Worm (Caenorhabditis elegans) whole organism, late embryonic: ENCODE results near the gene bbln-1.
A peak's percentile ranks its signal among the peaks of the same experiment; 100 is the strongest.

Experiments used
- C38D4.7 ChIP-seq: fragments of 200-800 bp; sonication (Bioruptor generic); optimal IDR thresholded peaks from 2 replicates; lab custom pipeline; 2018; ENCODE audit warnings: mild to moderate bottlenecking, missing genetic modification characterization, moderate library complexity, missing compliant biosample characterization
- F13H6.1 ChIP-seq: sonication (generic microtip); optimal IDR thresholded peaks from 2 replicates; lab custom pipeline; 2016; ENCODE audit warnings: missing genetic modification characterization, missing compliant biosample characterization
- K02D7.2 ChIP-seq: sonication (generic microtip); optimal IDR thresholded peaks from 2 replicates; lab custom pipeline; 2017; ENCODE audit warnings: mild to moderate bottlenecking, missing genetic modification characterization, missing compliant biosample characterization
- K09A11.1 ChIP-seq: sonication (generic microtip); optimal IDR thresholded peaks from 2 replicates; lab custom pipeline; 2017; ENCODE audit warnings: antibody characterized with exemption, mild to moderate bottlenecking, missing genetic modification characterization, missing compliant biosample characterization; ENCODE audit not compliant: insufficient read depth
- T23F11.4 ChIP-seq: fragments of 200-800 bp; sonication (Bioruptor generic); optimal IDR thresholded peaks from 2 replicates; lab custom pipeline; 2018; ENCODE audit warnings: mild to moderate bottlenecking, missing genetic modification characterization, missing compliant biosample characterization
- ahr-1 ChIP-seq: sonication (generic microtip); optimal IDR thresholded peaks from 2 replicates; lab custom pipeline; 2016; ENCODE audit warnings: missing genetic modification characterization, missing compliant biosample characterization
- ama-1 ChIP-seq: fragments of 150-350 bp; optimal IDR thresholded peaks from 2 replicates; lab custom pipeline; 2014
- ceh-18 ChIP-seq: sonication (generic microtip); optimal IDR thresholded peaks from 2 replicates; lab custom pipeline; 2016; ENCODE audit warnings: missing genetic modification characterization, missing compliant biosample characterization
- ceh-19 ChIP-seq: fragments of 200-800 bp; sonication (Bioruptor generic); optimal IDR thresholded peaks from 2 replicates; lab custom pipeline; 2018; ENCODE audit warnings: mild to moderate bottlenecking, missing genetic modification characterization, missing compliant biosample characterization
- ceh-2 ChIP-seq: sonication (generic microtip); optimal IDR thresholded peaks from 2 replicates; lab custom pipeline; 2016; ENCODE audit warnings: missing genotype, missing genetic modification characterization, missing compliant biosample characterization
- ceh-22 ChIP-seq: sonication (generic microtip); optimal IDR thresholded peaks from 2 replicates; lab custom pipeline; 2017; ENCODE audit warnings: missing biosample characterization, missing genetic modification characterization
- ceh-30 ChIP-seq: fragments of 150-350 bp; optimal IDR thresholded peaks from 2 replicates; lab custom pipeline; 2014; ENCODE audit warnings: missing biosample characterization, missing genetic modification characterization
- ceh-31 ChIP-seq: sonication (generic microtip); optimal IDR thresholded peaks from 2 replicates; lab custom pipeline; 2016; ENCODE audit warnings: missing genetic modification characterization, missing compliant biosample characterization
- ceh-34 ChIP-seq: sonication (generic microtip); optimal IDR thresholded peaks from 2 replicates; lab custom pipeline; 2016; ENCODE audit warnings: mild to moderate bottlenecking, missing genetic modification characterization, missing compliant biosample characterization
- ceh-45 ChIP-seq: fragments of 200-800 bp; sonication (Bioruptor generic); IDR thresholded peaks from 2 replicates; pipeline ENCODE4 v1.3.6; 2022; ENCODE audit warnings: missing genetic modification reagents, missing genetic modification characterization, missing compliant biosample characterization
- ceh-48 ChIP-seq: sonication (generic microtip); optimal IDR thresholded peaks from 2 replicates; lab custom pipeline; 2016; ENCODE audit warnings: missing genetic modification characterization, inconsistent platforms, missing compliant biosample characterization
- ceh-9 ChIP-seq: sonication (generic microtip); optimal IDR thresholded peaks from 2 replicates; lab custom pipeline; 2016; ENCODE audit warnings: mild to moderate bottlenecking, missing genetic modification characterization, inconsistent platforms, missing compliant biosample characterization
- dmd-4 ChIP-seq: sonication (generic microtip); optimal IDR thresholded peaks from 2 replicates; lab custom pipeline; 2016; ENCODE audit warnings: borderline replicate concordance, missing genetic modification characterization, missing compliant biosample characterization
- elt-2 ChIP-seq: sonication (generic microtip); optimal IDR thresholded peaks from 2 replicates; lab custom pipeline; 2016; ENCODE audit warnings: missing genetic modification reagents, missing genetic modification characterization, missing compliant biosample characterization
- eyg-1 ChIP-seq: sonication (generic microtip); optimal IDR thresholded peaks from 2 replicates; lab custom pipeline; 2016; ENCODE audit warnings: missing genotype, missing genetic modification characterization, missing compliant biosample characterization
- fkh-10 ChIP-seq: fragments of 150-350 bp; optimal IDR thresholded peaks from 2 replicates; lab custom pipeline; 2014; ENCODE audit warnings: missing biosample characterization, missing genetic modification reagents, missing genetic modification characterization
- fkh-6 ChIP-seq: sonication (generic microtip); optimal IDR thresholded peaks from 2 replicates; lab custom pipeline; 2016; ENCODE audit warnings: missing genetic modification characterization, missing compliant biosample characterization
- hlh-13 ChIP-seq: fragments of 200-800 bp; sonication (Bioruptor generic); optimal IDR thresholded peaks from 2 replicates; lab custom pipeline; 2018; ENCODE audit warnings: mild to moderate bottlenecking, missing genetic modification characterization, missing compliant biosample characterization
- hlh-15 ChIP-seq: sonication (generic microtip); optimal IDR thresholded peaks from 2 replicates; lab custom pipeline; 2016; ENCODE audit warnings: missing genetic modification characterization, missing compliant biosample characterization
- hlh-30 ChIP-seq: sonication (generic microtip); optimal IDR thresholded peaks from 2 replicates; lab custom pipeline; 2017; ENCODE audit warnings: antibody characterized with exemption, missing genetic modification characterization, missing compliant biosample characterization; ENCODE audit not compliant: insufficient read depth
- hlh-6 ChIP-seq: sonication (generic microtip); optimal IDR thresholded peaks from 2 replicates; lab custom pipeline; 2016; ENCODE audit warnings: missing genotype, missing genetic modification characterization, missing compliant biosample characterization
- madf-2 ChIP-seq: sonication (generic microtip); optimal IDR thresholded peaks from 2 replicates; lab custom pipeline; 2017; ENCODE audit warnings: missing genetic modification characterization, missing compliant biosample characterization
- mec-3 ChIP-seq: sonication (generic microtip); optimal IDR thresholded peaks from 2 replicates; lab custom pipeline; 2016; ENCODE audit warnings: borderline replicate concordance, missing genetic modification characterization, missing compliant biosample characterization
- nfya-1 ChIP-seq: sonication (generic microtip); optimal IDR thresholded peaks from 2 replicates; lab custom pipeline; 2017; ENCODE audit warnings: missing genetic modification characterization, mild to moderate bottlenecking, missing compliant biosample characterization, antibody characterized with exemption, moderate library complexity
- nhr-11 ChIP-seq: fragments of 150-350 bp; optimal IDR thresholded peaks from 2 replicates; lab custom pipeline; 2014; ENCODE audit warnings: missing biosample characterization, missing genetic modification characterization
- npax-4 ChIP-seq: sonication (generic microtip); optimal IDR thresholded peaks from 2 replicates; lab custom pipeline; 2016; ENCODE audit warnings: missing genetic modification characterization, missing compliant biosample characterization
- pat-9 ChIP-seq: fragments of 200-800 bp; sonication (Bioruptor generic); optimal IDR thresholded peaks from 2 replicates; lab custom pipeline; 2018; ENCODE audit warnings: mild to moderate bottlenecking, missing genetic modification characterization, moderate library complexity, missing compliant biosample characterization
- pax-1 ChIP-seq: fragments of 150-350 bp; optimal IDR thresholded peaks from 2 replicates; lab custom pipeline; 2014; ENCODE audit warnings: missing biosample characterization, missing genetic modification characterization
- ref-2 ChIP-seq: sonication (generic microtip); optimal IDR thresholded peaks from 2 replicates; lab custom pipeline; 2016; ENCODE audit warnings: missing genetic modification characterization, missing compliant biosample characterization
- sdc-2 ChIP-seq: sonication (generic microtip); optimal IDR thresholded peaks from 2 replicates; lab custom pipeline; 2016; ENCODE audit warnings: missing genotype, missing genetic modification characterization, missing compliant biosample characterization
- sox-2 ChIP-seq: fragments of 200-800 bp; sonication (Bioruptor generic); IDR thresholded peaks from 2 replicates; pipeline ENCODE4 v1.3.6; 2022; ENCODE audit warnings: missing genetic modification reagents, missing genetic modification characterization, missing compliant biosample characterization
- tbx-2 ChIP-seq: sonication (generic microtip); optimal IDR thresholded peaks from 2 replicates; lab custom pipeline; 2016; ENCODE audit warnings: missing genetic modification characterization, missing compliant biosample characterization
- ztf-16 ChIP-seq: sonication (generic microtip); optimal IDR thresholded peaks from 2 replicates; lab custom pipeline; 2017; ENCODE audit warnings: missing genetic modification characterization, missing compliant biosample characterization

The bbln-1 gene

DNA sequence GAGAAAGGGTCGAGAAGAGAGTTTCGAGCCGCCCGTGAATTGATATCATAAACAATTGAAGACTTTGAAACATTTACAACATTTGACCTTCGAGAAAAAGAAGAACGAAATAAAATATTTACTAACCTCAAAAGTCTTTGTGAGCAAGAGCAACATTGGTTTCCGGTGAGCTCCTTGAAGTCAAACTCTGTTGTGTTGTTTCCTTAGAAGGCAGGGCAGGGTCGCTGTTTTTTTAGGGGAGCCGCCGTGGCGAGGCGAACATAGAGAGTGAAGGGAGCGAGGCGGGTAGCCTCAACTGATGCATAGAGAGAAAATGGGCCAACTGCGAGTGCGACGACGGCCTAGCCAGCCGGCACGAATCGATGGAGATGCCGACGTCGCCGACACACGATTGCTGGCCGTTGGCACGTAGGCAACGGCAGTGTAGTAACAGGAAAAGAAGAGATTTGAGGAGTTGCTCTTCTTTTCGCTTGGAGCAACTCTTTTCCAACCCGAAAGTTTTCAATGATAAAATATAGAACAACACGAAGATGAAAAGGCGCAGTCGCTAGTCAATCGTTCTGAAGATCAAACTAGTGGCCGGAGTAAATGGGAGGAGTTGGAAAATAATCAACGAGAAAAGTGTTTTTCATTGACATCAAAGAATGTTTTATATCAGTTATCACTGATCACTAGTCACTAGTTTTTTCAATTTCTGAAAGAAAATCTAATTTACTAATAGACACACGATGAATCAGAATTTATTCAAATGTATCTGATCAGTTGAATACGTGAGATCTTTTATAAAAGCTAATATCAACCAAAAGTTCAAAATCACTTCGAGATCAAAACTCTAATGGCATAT is 36.0 kb downstream of the bbln-1 start, which contains the start of gene mai-1:
Gene mai-1, minus strand, starts transcription at position 557 of the 844 bp plus-strand sequence.
- no peak for TF ChIP-seq madf-2 (tag; lab: Kevin White, UChicago)
- peak; percentile 67 for TF ChIP-seq tbx-2 (tag; lab: Kevin White, UChicago)
- TF ChIP-seq ztf-16 = no peak
- peak; percentile 24 for TF ChIP-seq ref-2 (tag; lab: Kevin White, UChicago)
- TF ChIP-seq ceh-31 = peak; percentile 74
- peak; percentile 83 for TF ChIP-seq ceh-18 (tag; lab: Kevin White, UChicago)
- TF ChIP-seq npax-4 (tag; lab: Kevin White, UChicago) = no peak
- no peak for TF ChIP-seq ceh-19
- TF ChIP-seq hlh-13 (GFP tag; lab: Kevin White, UChicago) = no peak
- TF ChIP-seq sdc-2 (tag; lab: Kevin White, UChicago) = no peak
- TF ChIP-seq pat-9 (tag; lab: Kevin White, UChicago) = peak; percentile 4
- TF ChIP-seq pax-1 (tag; lab: Kevin White, UChicago) = no peak
- TF ChIP-seq F13H6.1 = no peak
- TF ChIP-seq ceh-45 (GFP tag; lab: Robert Waterston, UW) = no peak
- no peak for TF ChIP-seq C38D4.7 (GFP tag; lab: Kevin White, UChicago)
- TF ChIP-seq K09A11.1 = no peak
- no peak for TF ChIP-seq dmd-4 (tag; lab: Kevin White, UChicago)
- TF ChIP-seq ama-1 (lab: Kevin White, UChicago) = no peak
- TF ChIP-seq eyg-1 (tag; lab: Kevin White, UChicago) = no peak
- TF ChIP-seq sox-2 (GFP tag; lab: Robert Waterston, UW) = no peak
- TF ChIP-seq ceh-30 (tag; lab: Kevin White, UChicago) = no peak
- TF ChIP-seq ceh-48 = no peak
- no peak for TF ChIP-seq nhr-11 (tag; lab: Kevin White, UChicago)
- peak; percentile 51 for TF ChIP-seq nfya-1 (tag; lab: Kevin White, UChicago)
- TF ChIP-seq ceh-34 = peak; percentile 30
- TF ChIP-seq hlh-15 (tag; lab: Kevin White, UChicago) = no peak
- TF ChIP-seq, all 69 proteins: peak for 7

DNA sequence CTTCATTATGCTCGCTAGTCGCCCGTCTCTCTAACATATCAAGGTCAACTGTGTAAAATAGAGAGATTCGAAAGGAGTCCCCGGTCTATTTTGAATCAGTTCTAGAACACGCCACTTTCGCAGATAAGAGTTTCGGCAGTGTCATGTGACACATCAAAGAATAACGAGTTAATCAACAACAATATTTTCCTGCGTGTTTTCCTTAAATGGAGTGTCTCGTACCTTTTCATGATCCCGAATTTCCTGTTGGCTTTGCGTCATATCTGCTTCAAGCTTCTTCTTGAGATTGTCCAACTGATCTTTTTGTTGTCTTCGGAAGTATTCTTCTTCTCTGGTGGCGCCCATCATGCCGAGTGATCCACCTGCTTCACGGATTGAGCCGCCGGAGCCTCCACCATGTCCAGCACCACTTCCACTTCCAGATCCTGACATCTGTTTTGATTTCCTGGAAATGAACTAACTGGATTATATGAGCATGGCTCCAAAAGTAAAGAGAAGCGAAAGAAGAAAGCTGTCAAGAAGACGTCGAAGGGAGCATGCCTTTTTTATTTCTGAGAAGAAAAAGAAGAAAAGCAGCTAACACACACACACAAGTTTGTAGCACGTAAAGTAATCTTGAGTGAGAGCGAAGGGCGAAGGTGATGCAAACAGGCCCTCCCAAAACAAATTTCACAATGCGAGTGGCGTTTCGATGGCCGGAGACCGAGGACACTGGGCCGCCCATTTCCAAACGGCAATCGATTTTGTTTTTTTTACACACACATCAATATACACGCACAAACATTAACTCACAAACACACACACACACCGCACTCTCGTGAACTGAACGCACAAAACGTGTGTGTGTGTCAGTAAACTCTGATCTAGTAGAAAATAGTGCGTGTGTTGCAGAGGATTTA is 36.9 kb downstream of the bbln-1 start:
- TF ChIP-seq eyg-1 (tag; lab: Kevin White, UChicago) = no peak
- TF ChIP-seq elt-2 (tag; lab: Kevin White, UChicago) = peak; percentile 27
- no peak for TF ChIP-seq ceh-45 (GFP tag; lab: Robert Waterston, UW)
- TF ChIP-seq ceh-22 (tag; lab: Kevin White, UChicago) = no peak
- no peak for TF ChIP-seq fkh-6 (tag; lab: Kevin White, UChicago)
- no peak for TF ChIP-seq ceh-19
- TF ChIP-seq hlh-30 (tag; lab: Kevin White, UChicago) = peak; percentile 7
- TF ChIP-seq mec-3 (tag; lab: Kevin White, UChicago) = peak; percentile 34
- no peak for TF ChIP-seq hlh-13 (GFP tag; lab: Kevin White, UChicago)
- TF ChIP-seq nhr-11 (tag; lab: Kevin White, UChicago) = no peak

DNA sequence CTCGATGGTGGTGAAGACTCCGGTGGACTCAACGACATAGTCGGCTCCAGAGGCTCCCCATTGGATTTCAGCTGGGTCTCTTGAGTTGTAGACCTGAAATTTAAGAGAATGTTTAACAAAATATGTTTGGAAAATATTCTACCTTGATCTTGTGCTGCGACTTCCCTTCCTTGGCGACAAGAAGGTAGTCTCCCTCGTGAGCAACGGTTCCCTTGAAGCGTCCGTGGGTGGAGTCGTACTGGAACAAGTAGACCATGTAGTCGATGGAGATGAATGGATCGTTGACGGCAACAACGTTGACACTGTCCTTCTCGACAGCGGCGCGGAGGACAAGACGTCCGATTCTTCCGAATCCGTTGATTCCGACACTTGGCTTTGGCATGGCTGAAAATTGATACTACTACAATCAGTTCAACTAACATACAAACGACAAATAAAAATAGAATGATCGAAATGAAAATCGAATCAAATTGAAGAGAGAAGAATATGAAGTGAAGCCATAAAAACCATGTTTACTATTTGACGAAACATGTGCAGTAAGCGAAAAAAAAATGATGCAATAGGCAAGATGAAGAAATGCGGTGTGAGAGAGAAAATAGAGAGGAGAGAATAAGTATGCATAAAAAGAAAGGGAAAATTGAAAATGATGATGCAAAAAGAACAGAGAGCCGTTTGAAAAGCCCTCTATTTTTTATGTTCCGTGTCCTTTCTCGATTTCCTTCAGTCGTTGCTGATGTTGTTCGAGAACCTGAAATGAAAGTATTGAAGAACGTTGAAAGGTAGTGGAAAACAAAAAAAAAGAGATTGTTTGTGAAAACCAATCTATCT is 37.7 kb downstream of the bbln-1 start, which contains the start of gene gpd-2:
Gene gpd-2, minus strand, starts transcription at position 384 of the 828 bp plus-strand sequence.
- TF ChIP-seq T23F11.4 (GFP tag; lab: Kevin White, UChicago) = no peak
- no peak for TF ChIP-seq hlh-15 (tag; lab: Kevin White, UChicago)
- TF ChIP-seq ceh-2 (tag; lab: Kevin White, UChicago) = no peak
- TF ChIP-seq dmd-4 (tag; lab: Kevin White, UChicago) = no peak
- no peak for TF ChIP-seq madf-2 (tag; lab: Kevin White, UChicago)
- TF ChIP-seq pat-9 (tag; lab: Kevin White, UChicago) = no peak
- no peak for TF ChIP-seq K02D7.2 (tag; lab: Kevin White, UChicago)
- TF ChIP-seq ahr-1 (tag; lab: Kevin White, UChicago) = no peak
- TF ChIP-seq hlh-6 = no peak
- TF ChIP-seq ceh-30 (tag; lab: Kevin White, UChicago) = no peak
- no peak for TF ChIP-seq hlh-13 (GFP tag; lab: Kevin White, UChicago)
- TF ChIP-seq nfya-1 (tag; lab: Kevin White, UChicago) = no peak
- TF ChIP-seq ceh-9 (tag; lab: Kevin White, UChicago) = no peak
- TF ChIP-seq fkh-6 (tag; lab: Kevin White, UChicago) = no peak
- no peak for TF ChIP-seq fkh-10 (GFP tag; lab: Kevin White, UChicago)
